Worm (Caenorhabditis elegans) whole organism, mixed stage, embryonic: ENCODE measurements around the gene kcc-3.

Experiments used
- M03D4.4 ChIP-seq: sonication (generic microtip); optimal IDR thresholded peaks from 2 replicates; lab custom pipeline; 2017; ENCODE audit warnings: mild to moderate bottlenecking, missing genetic modification characterization, missing compliant biosample characterization
- bed-3 ChIP-seq: fragments of 200-800 bp; sonication (Bioruptor generic); optimal IDR thresholded peaks from 3 replicates; lab custom pipeline; 2018; ENCODE audit warnings: mild to moderate bottlenecking, missing genetic modification characterization, moderate library complexity, missing compliant biosample characterization
- blmp-1 ChIP-seq: fragments of 150-350 bp; optimal IDR thresholded peaks from 2 replicates; lab custom pipeline; 2014; ENCODE audit warnings: missing biosample characterization, missing genetic modification characterization
- ceh-43 ChIP-seq: fragments of 200-800 bp; sonication (Bioruptor generic); optimal IDR thresholded peaks from 2 replicates; lab custom pipeline; 2018; ENCODE audit warnings: mild to moderate bottlenecking, missing genetic modification characterization, moderate library complexity, missing compliant biosample characterization
- ceh-83 ChIP-seq: fragments of 200-800 bp; sonication (Bioruptor generic); optimal IDR thresholded peaks from 2 replicates; lab custom pipeline; 2018; ENCODE audit warnings: mild to moderate bottlenecking, missing genetic modification characterization, missing compliant biosample characterization
- ces-1 ChIP-seq: fragments of 150-350 bp; optimal IDR thresholded peaks from 2 replicates; lab custom pipeline; 2014; ENCODE audit warnings: missing biosample characterization, missing genetic modification reagents, missing genetic modification characterization
- cnd-1 ChIP-seq: fragments of 200-800 bp; sonication (Bioruptor generic); optimal IDR thresholded peaks from 2 replicates; lab custom pipeline; 2018; ENCODE audit warnings: mild to moderate bottlenecking, missing genetic modification characterization, missing compliant biosample characterization
- elt-1 ChIP-seq: sonication (generic microtip); optimal IDR thresholded peaks from 2 replicates; lab custom pipeline; 2017; ENCODE audit warnings: missing genetic modification characterization, mild to moderate bottlenecking, missing compliant biosample characterization, antibody characterized with exemption, moderate library complexity, borderline replicate concordance; ENCODE audit not compliant: insufficient read depth
- elt-3 ChIP-seq: fragments of 150-350 bp; optimal IDR thresholded peaks from 2 replicates; lab custom pipeline; 2014; ENCODE audit warnings: missing biosample characterization, missing genetic modification characterization
- flh-1 ChIP-seq: fragments of 200-800 bp; sonication (Bioruptor generic); optimal IDR thresholded peaks from 2 replicates; lab custom pipeline; 2018; ENCODE audit warnings: mild to moderate bottlenecking, missing genetic modification characterization, moderate library complexity, missing compliant biosample characterization
- ham-2 ChIP-seq: fragments of 200-800 bp; sonication (Bioruptor generic); optimal IDR thresholded peaks from 2 replicates; lab custom pipeline; 2018; ENCODE audit warnings: mild to moderate bottlenecking, missing genetic modification characterization, missing compliant biosample characterization
- hlh-1 ChIP-seq: fragments of 150-350 bp; optimal IDR thresholded peaks from 2 replicates; lab custom pipeline; 2014; ENCODE audit warnings: missing biosample characterization, missing genetic modification reagents, missing genetic modification characterization
- lin-13 ChIP-seq: fragments of 150-350 bp; optimal IDR thresholded peaks from 2 replicates; lab custom pipeline; 2014; ENCODE audit warnings: missing biosample characterization, missing genetic modification characterization
- lsy-2 ChIP-seq: fragments of 150-350 bp; optimal IDR thresholded peaks from 2 replicates; lab custom pipeline; 2014; ENCODE audit warnings: missing biosample characterization, missing genetic modification characterization
- mab-5 ChIP-seq: fragments of 150-350 bp; optimal IDR thresholded peaks from 2 replicates; lab custom pipeline; 2014; ENCODE audit warnings: missing biosample characterization, missing genetic modification characterization
- mep-1 ChIP-seq: fragments of 150-350 bp; optimal IDR thresholded peaks from 2 replicates; lab custom pipeline; 2017; ENCODE audit warnings: missing biosample characterization, missing genetic modification reagents, missing genetic modification characterization, inconsistent platforms
- mls-2 ChIP-seq: sonication (generic microtip); optimal IDR thresholded peaks from 2 replicates; lab custom pipeline; 2016; ENCODE audit warnings: mild to moderate bottlenecking, missing genetic modification characterization, moderate library complexity, missing compliant biosample characterization
- nhr-12 ChIP-seq: fragments of 150-350 bp; optimal IDR thresholded peaks from 2 replicates; lab custom pipeline; 2014; ENCODE audit warnings: missing biosample characterization, missing genetic modification characterization
- nhr-2 ChIP-seq: fragments of 150-350 bp; optimal IDR thresholded peaks from 2 replicates; lab custom pipeline; 2014; ENCODE audit warnings: missing biosample characterization, missing genetic modification characterization
- nhr-28 ChIP-seq: fragments of 150-350 bp; optimal IDR thresholded peaks from 2 replicates; lab custom pipeline; 2014; ENCODE audit warnings: missing biosample characterization, missing genetic modification characterization
- nhr-76 ChIP-seq: sonication (generic microtip); optimal IDR thresholded peaks from 2 replicates; lab custom pipeline; 2017; ENCODE audit warnings: missing biosample characterization, missing genetic modification characterization
- pha-4 ChIP-seq: fragments of 150-350 bp; optimal IDR thresholded peaks from 2 replicates; lab custom pipeline; 2018; ENCODE audit warnings: missing biosample characterization, missing genetic modification reagents, missing genetic modification characterization
- sem-2 ChIP-seq: fragments of 200-800 bp; sonication (Bioruptor generic); optimal IDR thresholded peaks from 2 replicates; lab custom pipeline; 2018; ENCODE audit warnings: mild to moderate bottlenecking, missing genetic modification characterization, missing compliant biosample characterization
- snpc-4 ChIP-seq: fragments of 150-350 bp; optimal IDR thresholded peaks from 2 replicates; lab custom pipeline; 2014; ENCODE audit warnings: missing biosample characterization, missing genetic modification characterization
- unc-120 ChIP-seq: sonication (generic microtip); optimal IDR thresholded peaks from 2 replicates; lab custom pipeline; 2017; ENCODE audit warnings: missing genetic modification characterization, missing compliant biosample characterization; ENCODE audit not compliant: poor library complexity, severe bottlenecking
- unc-39 ChIP-seq: fragments of 150-350 bp; optimal IDR thresholded peaks from 2 replicates; lab custom pipeline; 2014; ENCODE audit warnings: missing biosample characterization, missing genetic modification characterization
- unc-62 ChIP-seq: fragments of 150-350 bp; optimal IDR thresholded peaks from 2 replicates; lab custom pipeline; 2014; ENCODE audit warnings: missing biosample characterization, missing genetic modification reagents, missing genetic modification characterization
- zip-8 ChIP-seq: fragments of 150-350 bp; optimal IDR thresholded peaks from 2 replicates; lab custom pipeline; 2014; ENCODE audit warnings: missing biosample characterization, missing genetic modification characterization
- ztf-11 ChIP-seq: fragments of 150-350 bp; optimal IDR thresholded peaks from 2 replicates; lab custom pipeline; 2014; ENCODE audit warnings: missing biosample characterization, missing genetic modification characterization

Gene kcc-3

ce11 chrII:7393922-7394689 lies 40.0 kb downstream of the kcc-3 start:
- TF ChIP-seq hlh-1 (tag; lab: Kevin White, UChicago): no peak
- TF ChIP-seq unc-120 (tag; lab: Kevin White, UChicago): no peak
- TF ChIP-seq snpc-4 (tag; lab: Kevin White, UChicago): no peak
- no peak for TF ChIP-seq mls-2 (tag; lab: Kevin White, UChicago)
- no peak for TF ChIP-seq ham-2 (GFP tag; lab: Kevin White, UChicago)
- TF ChIP-seq ceh-83 (GFP tag; lab: Kevin White, UChicago): no peak
- no peak for TF ChIP-seq elt-3 (tag; lab: Kevin White, UChicago)
- TF ChIP-seq lsy-2 (tag; lab: Kevin White, UChicago): no peak
- TF ChIP-seq nhr-12 (tag; lab: Kevin White, UChicago): no peak
- no peak for TF ChIP-seq zip-8 (tag; lab: Kevin White, UChicago)
- TF ChIP-seq nhr-76 (tag; lab: Kevin White, UChicago): no peak
- TF ChIP-seq blmp-1 (tag; lab: Kevin White, UChicago): no peak
- no peak for TF ChIP-seq sem-2 (GFP tag; lab: Kevin White, UChicago)
- no peak for TF ChIP-seq ceh-43 (GFP tag; lab: Kevin White, UChicago)
- TF ChIP-seq M03D4.4 (tag; lab: Kevin White, UChicago): no peak
- no peak for TF ChIP-seq mab-5 (tag; lab: Kevin White, UChicago)
- TF ChIP-seq nhr-2 (tag; lab: Kevin White, UChicago): no peak
- TF ChIP-seq mep-1 (tag; lab: Kevin White, UChicago): no peak
- TF ChIP-seq bed-3 (GFP tag; lab: Kevin White, UChicago): no peak

- TF ChIP-seq cnd-1 (tag; lab: Kevin White, UChicago): no peak
- TF ChIP-seq ceh-83 (GFP tag; lab: Kevin White, UChicago): no peak
- no peak for TF ChIP-seq snpc-4 (tag; lab: Kevin White, UChicago)
- no peak for TF ChIP-seq nhr-28 (tag; lab: Kevin White, UChicago)
- no peak for TF ChIP-seq ceh-43 (GFP tag; lab: Kevin White, UChicago)
- no peak for TF ChIP-seq elt-1 (tag; lab: Kevin White, UChicago)
- no peak for TF ChIP-seq nhr-2 (tag; lab: Kevin White, UChicago)
- no peak for TF ChIP-seq ces-1 (GFP tag; lab: Kevin White, UChicago)
- TF ChIP-seq lin-13: no peak
- TF ChIP-seq ztf-11 (tag; lab: Kevin White, UChicago): no peak
- no peak for TF ChIP-seq sem-2 (GFP tag; lab: Kevin White, UChicago)
- no peak for TF ChIP-seq M03D4.4 (tag; lab: Kevin White, UChicago)
- TF ChIP-seq unc-39: no peak
These were observed 40.7 kb downstream of the kcc-3 start for ce11 chrII:7393393-7393792.

ce11 chrII:7392052-7392694 lies 41.9 kb downstream of the kcc-3 start:
- TF ChIP-seq lsy-2 (tag; lab: Kevin White, UChicago) (peak; percentile 6), ces-1 (GFP tag; lab: Kevin White, UChicago) (no peak), unc-62 (GFP tag; lab: Kevin White, UChicago) (peak; percentile 14), hlh-1 (tag; lab: Kevin White, UChicago) (no peak), unc-39 (no peak), mep-1 (tag; lab: Kevin White, UChicago) (peak; percentile 22)
- TF ChIP-seq, all 35 proteins: peak for 3

- TF ChIP-seq mab-5 (tag; lab: Kevin White, UChicago): no peak
- TF ChIP-seq elt-3 (tag; lab: Kevin White, UChicago): no peak
- no peak for TF ChIP-seq mls-2 (tag; lab: Kevin White, UChicago)
- TF ChIP-seq pha-4 (tag; lab: Kevin White, UChicago): no peak
- TF ChIP-seq ztf-11 (tag; lab: Kevin White, UChicago): no peak
- TF ChIP-seq ces-1 (GFP tag; lab: Kevin White, UChicago): no peak
- TF ChIP-seq flh-1 (GFP tag; lab: Kevin White, UChicago): no peak
These were observed 43.7 kb downstream of the kcc-3 start for ce11 chrII:7390335-7390734.
